Fruit fly (Drosophila melanogaster) whole organism, embryonic: Measurements from ENCODE around the gene Cad96Cb.

Experiments
- Abd-B ChIP-seq: fragments of 200-800 bp; sonication (Bioruptor generic); optimal IDR thresholded peaks from 2 replicates; lab custom pipeline; 2018; ENCODE audit warnings: missing biosample characterization, mild to moderate bottlenecking, missing genetic modification characterization, moderate library complexity
- Aef1 ChIP-seq: fragments of 200-800 bp; sonication (Bioruptor generic); IDR thresholded peaks from 3 replicates; pipeline ENCODE4 v1.3.6; 2022; ENCODE audit warnings: missing biosample characterization, missing genetic modification characterization
- Atf-2 ChIP-seq: fragments of 200-800 bp; sonication (Bioruptor generic); optimal IDR thresholded peaks from 2 replicates; lab custom pipeline; 2016; ENCODE audit warnings: missing biosample characterization, missing genetic modification characterization
- CG10321 ChIP-seq: fragments of 200-800 bp; sonication (Bioruptor generic); IDR thresholded peaks from 2 replicates; pipeline ENCODE4 v1.3.6; 2022; ENCODE audit warnings: missing biosample characterization, missing genetic modification characterization
- CG10431 ChIP-seq: fragments of 200-800 bp; sonication (Bioruptor generic); optimal IDR thresholded peaks from 3 replicates; lab custom pipeline; 2018; ENCODE audit warnings: missing biosample characterization, mild to moderate bottlenecking, missing genetic modification characterization
- CG11085 ChIP-seq: fragments of 200-800 bp; sonication (Bioruptor generic); IDR thresholded peaks from 2 replicates; pipeline ENCODE4 v1.3.6; 2022; ENCODE audit warnings: missing biosample characterization, missing genetic modification characterization
- CG11696 ChIP-seq: fragments of 200-800 bp; sonication (Bioruptor generic); IDR thresholded peaks from 2 replicates; pipeline ENCODE4 v1.3.6; 2022; ENCODE audit warnings: missing biosample characterization, missing genetic modification characterization
- CG12219 ChIP-seq: fragments of 200-800 bp; sonication (Bioruptor generic); optimal IDR thresholded peaks from 3 replicates; lab custom pipeline; 2018; ENCODE audit warnings: missing biosample characterization, mild to moderate bottlenecking, missing genetic modification characterization
- CG12769 ChIP-seq: fragments of 200-800 bp; sonication (Bioruptor generic); optimal IDR thresholded peaks from 2 replicates; lab custom pipeline; 2019; ENCODE audit warnings: missing biosample characterization, mild to moderate bottlenecking, missing genetic modification characterization, moderate library complexity
- CG16813 ChIP-seq: fragments of 200-800 bp; sonication (Bioruptor generic); IDR thresholded peaks from 3 replicates; pipeline ENCODE4 v1.3.6; 2022; ENCODE audit warnings: missing biosample characterization, missing genetic modification characterization; ENCODE audit not compliant: partially characterized antibody
- CG16815 ChIP-seq: fragments of 200-800 bp; sonication (Bioruptor generic); optimal IDR thresholded peaks from 3 replicates; lab custom pipeline; 2017; ENCODE audit warnings: missing biosample characterization, mild to moderate bottlenecking, missing genetic modification characterization
- CG17328 ChIP-seq: fragments of 200-800 bp; sonication (Bioruptor generic); IDR thresholded peaks from 2 replicates; pipeline ENCODE4 v1.3.6; 2022; ENCODE audit warnings: missing biosample characterization, missing genetic modification characterization
- CG18262 ChIP-seq: fragments of 200-800 bp; optimal IDR thresholded peaks from 3 replicates; lab custom pipeline; 2019; ENCODE audit warnings: missing biosample characterization, mild to moderate bottlenecking, missing genetic modification characterization, moderate library complexity
- CG18476 ChIP-seq: fragments of 200-800 bp; sonication (Bioruptor generic); optimal IDR thresholded peaks from 2 replicates; lab custom pipeline; 2016; ENCODE audit warnings: missing biosample characterization, mild to moderate bottlenecking, missing genetic modification characterization
- CG18599 ChIP-seq: fragments of 200-800 bp; sonication (Bioruptor generic); optimal IDR thresholded peaks from 3 replicates; lab custom pipeline; 2017; ENCODE audit warnings: missing biosample characterization, missing genetic modification characterization, mild to moderate bottlenecking, moderate library complexity, missing genetic modification reagents
- CG18619 ChIP-seq: fragments of 200-800 bp; sonication (Bioruptor generic); optimal IDR thresholded peaks from 3 replicates; lab custom pipeline; 2017; ENCODE audit warnings: missing biosample characterization, mild to moderate bottlenecking, missing genetic modification characterization
- CG18764 ChIP-seq: fragments of 200-800 bp; sonication (Bioruptor generic); optimal IDR thresholded peaks from 3 replicates; lab custom pipeline; 2016; ENCODE audit warnings: missing biosample characterization, missing genetic modification characterization
- CG3065 ChIP-seq: fragments of 200-800 bp; sonication (Bioruptor generic); optimal IDR thresholded peaks from 2 replicates; lab custom pipeline; 2016; ENCODE audit warnings: missing biosample characterization, missing genetic modification characterization
- CG33557 ChIP-seq: fragments of 200-800 bp; sonication (Bioruptor generic); optimal IDR thresholded peaks from 2 replicates; lab custom pipeline; 2019; ENCODE audit warnings: missing biosample characterization, mild to moderate bottlenecking, missing genetic modification characterization, moderate library complexity
- CG3838 ChIP-seq: fragments of 200-800 bp; sonication (Bioruptor generic); optimal IDR thresholded peaks from 3 replicates; lab custom pipeline; 2016; ENCODE audit warnings: missing biosample characterization, missing genetic modification characterization
- CG4360 ChIP-seq: fragments of 200-800 bp; sonication (Bioruptor generic); IDR thresholded peaks from 2 replicates; pipeline ENCODE4 v1.3.6; 2022; ENCODE audit warnings: missing biosample characterization, missing genetic modification characterization
- CG4617 ChIP-seq: fragments of 200-800 bp; sonication (Bioruptor generic); optimal IDR thresholded peaks from 3 replicates; lab custom pipeline; 2016; ENCODE audit warnings: missing biosample characterization, missing genetic modification characterization, borderline replicate concordance
- CG4707 ChIP-seq: fragments of 200-800 bp; sonication (Bioruptor generic); optimal IDR thresholded peaks from 2 replicates; lab custom pipeline; 2018; ENCODE audit warnings: missing biosample characterization, mild to moderate bottlenecking, missing genetic modification characterization, moderate library complexity
- CG7745 ChIP-seq: fragments of 200-800 bp; sonication (Bioruptor generic); optimal IDR thresholded peaks from 2 replicates; lab custom pipeline; 2018; ENCODE audit warnings: missing biosample characterization, mild to moderate bottlenecking, missing genetic modification characterization, moderate library complexity
- CG8924 ChIP-seq: fragments of 200-800 bp; optimal IDR thresholded peaks from 3 replicates; lab custom pipeline; 2019; ENCODE audit warnings: missing biosample characterization, mild to moderate bottlenecking, missing genetic modification characterization, moderate library complexity
- Dek ChIP-seq: fragments of 200-800 bp; sonication (Bioruptor generic); optimal IDR thresholded peaks from 3 replicates; lab custom pipeline; 2019; ENCODE audit warnings: missing biosample characterization, mild to moderate bottlenecking, missing genetic modification characterization, moderate library complexity
- Ets97D ChIP-seq: fragments of 200-800 bp; sonication (Bioruptor generic); optimal IDR thresholded peaks from 3 replicates; lab custom pipeline; 2016; ENCODE audit warnings: missing biosample characterization, missing genetic modification characterization
- Gug ChIP-seq: fragments of 200-800 bp; sonication (Bioruptor generic); IDR thresholded peaks from 4 replicates; pipeline ENCODE4 v1.3.6; 2022; ENCODE audit warnings: missing biosample characterization, missing genetic modification characterization
- HHEX ChIP-seq: fragments of 200-800 bp; sonication (Bioruptor generic); optimal IDR thresholded peaks from 3 replicates; lab custom pipeline; 2017; ENCODE audit warnings: missing biosample characterization, mild to moderate bottlenecking, missing genetic modification characterization, missing genetic modification reagents
- Nf-YB ChIP-seq: fragments of 200-800 bp; sonication (Bioruptor generic); optimal IDR thresholded peaks from 3 replicates; lab custom pipeline; 2019; ENCODE audit warnings: missing biosample characterization, mild to moderate bottlenecking, missing genetic modification characterization, moderate library complexity
- PHDP ChIP-seq: fragments of 200-800 bp; sonication (Bioruptor generic); optimal IDR thresholded peaks from 3 replicates; lab custom pipeline; 2018; ENCODE audit warnings: missing biosample characterization, mild to moderate bottlenecking, missing genetic modification characterization, moderate library complexity
- Pdp1 ChIP-seq, 2 experiments: fragments of 200-800 bp; sonication (Bioruptor generic); optimal IDR thresholded peaks; 3 replicates each; lab custom pipeline; 2016; ENCODE audit warnings: missing biosample characterization in 2 of 2, missing genetic modification characterization in 2 of 2, mild to moderate bottlenecking in 1 of 2, moderate library complexity in 1 of 2
- Ssrp ChIP-seq: fragments of 200-800 bp; sonication (Bioruptor generic); optimal IDR thresholded peaks from 2 replicates; lab custom pipeline; 2018; ENCODE audit warnings: missing biosample characterization, mild to moderate bottlenecking, missing genetic modification characterization, moderate library complexity
- Trl ChIP-seq, 3 experiments: fragments of >200 bp in 2 of 3; fragments of 200-800 bp in 1 of 3; sonication (Bioruptor generic) in 1 of 3; optimal IDR thresholded peaks; 2 replicates in 1 of 3; 3 replicates in 2 of 3; lab custom pipeline; 2016 to 2017; ENCODE audit warnings: missing biosample characterization in 1 of 3, missing genetic modification characterization in 1 of 3
- Usf ChIP-seq: fragments of 200-800 bp; sonication (Bioruptor generic); optimal IDR thresholded peaks from 2 replicates; lab custom pipeline; 2017; ENCODE audit warnings: missing genotype, missing biosample characterization, missing genetic modification characterization
- btn ChIP-seq: fragments of 200-800 bp; sonication (Bioruptor generic); optimal IDR thresholded peaks from 2 replicates; lab custom pipeline; 2016; ENCODE audit warnings: missing biosample characterization, missing genetic modification characterization
- crol ChIP-seq: fragments of 200-800 bp; sonication (Bioruptor generic); IDR thresholded peaks from 2 replicates; pipeline ENCODE4 v1.3.6; 2022; ENCODE audit warnings: missing biosample characterization, missing genetic modification characterization
- dimm ChIP-seq: fragments of 200-800 bp; sonication (Bioruptor generic); IDR thresholded peaks from 2 replicates; pipeline ENCODE4 v1.3.6; 2022; ENCODE audit warnings: missing biosample characterization, missing genetic modification characterization
- dmrt11E ChIP-seq: fragments of 200-800 bp; sonication (Bioruptor generic); optimal IDR thresholded peaks from 3 replicates; lab custom pipeline; 2018; ENCODE audit warnings: missing biosample characterization, mild to moderate bottlenecking, missing genetic modification characterization, moderate library complexity
- esg ChIP-seq: fragments of 200-800 bp; sonication (Bioruptor generic); conservative IDR thresholded peaks from 2 replicates; pipeline ENCODE4 v1.3.6; 2022; ENCODE audit warnings: missing biosample characterization, missing genetic modification characterization
- h ChIP-seq: fragments of >200 bp; optimal IDR thresholded peaks from 2 replicates; lab custom pipeline; 2017
- lab ChIP-seq: fragments of 200-800 bp; sonication (Bioruptor generic); optimal IDR thresholded peaks from 3 replicates; lab custom pipeline; 2017; ENCODE audit warnings: missing biosample characterization, missing genetic modification characterization, mild to moderate bottlenecking, moderate library complexity, missing genetic modification reagents
- lbe ChIP-seq: fragments of 200-800 bp; sonication (Bioruptor generic); optimal IDR thresholded peaks from 2 replicates; lab custom pipeline; 2016; ENCODE audit warnings: missing biosample characterization, mild to moderate bottlenecking, missing genetic modification characterization
- luna ChIP-seq: fragments of 200-800 bp; sonication (Bioruptor generic); optimal IDR thresholded peaks from 2 replicates; lab custom pipeline; 2016; ENCODE audit warnings: missing biosample characterization, missing genetic modification characterization
- nmo ChIP-seq: fragments of 200-800 bp; sonication (Bioruptor generic); optimal IDR thresholded peaks from 2 replicates; lab custom pipeline; 2018; ENCODE audit warnings: missing biosample characterization, mild to moderate bottlenecking, missing genetic modification characterization, moderate library complexity
- pita ChIP-seq: fragments of 200-800 bp; sonication (Bioruptor generic); optimal IDR thresholded peaks from 2 replicates; lab custom pipeline; 2017; ENCODE audit warnings: missing biosample characterization, mild to moderate bottlenecking, missing genetic modification characterization
- pros ChIP-seq: fragments of 200-800 bp; sonication (Bioruptor generic); optimal IDR thresholded peaks from 3 replicates; lab custom pipeline; 2019; ENCODE audit warnings: missing biosample characterization, mild to moderate bottlenecking, missing genetic modification characterization, moderate library complexity
- so ChIP-seq: fragments of 200-800 bp; sonication (Bioruptor generic); IDR thresholded peaks from 3 replicates; pipeline ENCODE4 v1.3.6; 2022; ENCODE audit warnings: missing biosample characterization, missing genetic modification characterization
- toy ChIP-seq: fragments of 200-800 bp; sonication (Bioruptor generic); IDR thresholded peaks from 2 replicates; pipeline ENCODE4 v1.3.6; 2022; ENCODE audit warnings: missing biosample characterization, missing genetic modification characterization
- yki ChIP-seq: fragments of >200 bp; optimal IDR thresholded peaks from 3 replicates; lab custom pipeline; 2018
- zen ChIP-seq: fragments of 200-800 bp; sonication (Bioruptor generic); optimal IDR thresholded peaks from 3 replicates; lab custom pipeline; 2018; ENCODE audit warnings: missing biosample characterization, mild to moderate bottlenecking, missing genetic modification characterization, moderate library complexity

Cad96Cb gene

dm6 chr3R:25265589-25266201 is 33.6 kb upstream of the Cad96Cb start, which contains the start of the genes GlnRS and RIOK2 (continued):
- TF ChIP-seq lbe (no peak), CG4617 (GFP tag; lab: Kevin White, UChicago) (peak; percentile 94), Pdp1 (GFP tag; optimal IDR thresholded peaks at IDR 0.05; lab: Kevin White, UChicago) (no peak), dimm (GFP tag; lab: Robert Waterston, UW) (no peak), CG12219 (GFP tag; lab: Kevin White, UChicago) (no peak), CG10431 (no peak), CG11085 (no peak), h (lab: Kevin White, UChicago) (no peak), CG4360 (GFP tag; lab: Robert Waterston, UW) (no peak), Nf-YB (no peak), CG11696 (no peak), toy (GFP tag; lab: Robert Waterston, UW) (no peak), CG3065 (GFP tag; lab: Kevin White, UChicago) (no peak), zen (peak; percentile 41), CG18476 (GFP tag; lab: Kevin White, UChicago) (no peak), CG7745 (tag; lab: Kevin White, UChicago) (no peak), CG18599 (GFP tag; lab: Kevin White, UChicago) (no peak), so (no peak), nmo (GFP tag; lab: Kevin White, UChicago) (peak; percentile 71), CG10321 (GFP tag; lab: Robert Waterston, UW) (no peak), btn (GFP tag; lab: Kevin White, UChicago) (no peak), CG4707 (GFP tag; lab: Kevin White, UChicago) (no peak), pros (GFP tag; lab: Kevin White, UChicago) (no peak), Atf-2 (no peak), Aef1 (GFP tag; lab: Robert Waterston, UW) (no peak), CG33557 (no peak), dmrt11E (no peak), pita (GFP tag; lab: Kevin White, UChicago) (no peak), CG12769 (tag; lab: Kevin White, UChicago) (no peak), HHEX (GFP tag; lab: Kevin White, UChicago) (no peak), Trl (optimal IDR thresholded peaks at IDR 0.05; lab: Kevin White, UChicago) (no peak), Trl (GFP tag; optimal IDR thresholded peaks at IDR 0.05; lab: Kevin White, UChicago) (no peak), CG18764 (GFP tag; lab: Kevin White, UChicago) (no peak), CG18262 (tag; lab: Kevin White, UChicago) (no peak), Abd-B (GFP tag; lab: Kevin White, UChicago) (no peak), CG8924 (tag; lab: Kevin White, UChicago) (no peak), CG17328 (GFP tag; lab: Robert Waterston, UW) (no peak), lab (no peak), crol (GFP tag; lab: Robert Waterston, UW) (no peak), CG16813 (GFP tag; lab: Robert Waterston, UW) (peak; percentile 94), CG16815 (GFP tag; lab: Kevin White, UChicago) (no peak), Gug (GFP tag; lab: Robert Waterston, UW) (no peak), Dek (no peak), yki (lab: Kevin White, UChicago) (no peak), esg (GFP tag; lab: Robert Waterston, UW) (no peak), Ssrp (tag; lab: Kevin White, UChicago) (no peak), CG18619 (GFP tag; lab: Kevin White, UChicago) (no peak), Usf (GFP tag; lab: Kevin White, UChicago) (no peak), Ets97D (GFP tag; lab: Kevin White, UChicago) (peak; percentile 85), PHDP (tag; lab: Kevin White, UChicago) (no peak), CG3838 (GFP tag; lab: Kevin White, UChicago) (no peak), luna (GFP tag; lab: Kevin White, UChicago) (no peak)
